Worm (Caenorhabditis elegans) whole organism, late embryonic: ENCODE measurements around the gene nlp-81.

ENCODE experiments used
- T23F11.4 ChIP-seq: fragments of 200-800 bp; sonication (Bioruptor generic); optimal IDR thresholded peaks from 2 replicates; lab custom pipeline; 2018; ENCODE audit warnings: mild to moderate bottlenecking, missing genetic modification characterization, missing compliant biosample characterization
- Y22D7AL.16 ChIP-seq: sonication (generic microtip); optimal IDR thresholded peaks from 2 replicates; lab custom pipeline; 2016; ENCODE audit warnings: missing genetic modification characterization, missing compliant biosample characterization
- ama-1 ChIP-seq: fragments of 150-350 bp; optimal IDR thresholded peaks from 2 replicates; lab custom pipeline; 2014
- ceh-45 ChIP-seq: fragments of 200-800 bp; sonication (Bioruptor generic); IDR thresholded peaks from 2 replicates; pipeline ENCODE4 v1.3.6; 2022; ENCODE audit warnings: missing genetic modification reagents, missing genetic modification characterization, missing compliant biosample characterization
- elt-2 ChIP-seq: sonication (generic microtip); optimal IDR thresholded peaks from 2 replicates; lab custom pipeline; 2016; ENCODE audit warnings: missing genetic modification reagents, missing genetic modification characterization, missing compliant biosample characterization
- hlh-13 ChIP-seq: fragments of 200-800 bp; sonication (Bioruptor generic); optimal IDR thresholded peaks from 2 replicates; lab custom pipeline; 2018; ENCODE audit warnings: mild to moderate bottlenecking, missing genetic modification characterization, missing compliant biosample characterization
- nfya-1 ChIP-seq: sonication (generic microtip); optimal IDR thresholded peaks from 2 replicates; lab custom pipeline; 2017; ENCODE audit warnings: missing genetic modification characterization, mild to moderate bottlenecking, missing compliant biosample characterization, antibody characterized with exemption, moderate library complexity
- nhr-11 ChIP-seq: fragments of 150-350 bp; optimal IDR thresholded peaks from 2 replicates; lab custom pipeline; 2014; ENCODE audit warnings: missing biosample characterization, missing genetic modification characterization
- pag-3 ChIP-seq: sonication (generic microtip); optimal IDR thresholded peaks from 2 replicates; lab custom pipeline; 2016; ENCODE audit warnings: missing compliant biosample characterization, missing genetic modification characterization, borderline replicate concordance
- pha-4 ChIP-seq: fragments of 150-350 bp; optimal IDR thresholded peaks from 2 replicates; lab custom pipeline; 2018; ENCODE audit warnings: missing biosample characterization, missing genetic modification reagents, missing genetic modification characterization
- pqm-1 ChIP-seq: sonication (generic microtip); optimal IDR thresholded peaks from 2 replicates; lab custom pipeline; 2016; ENCODE audit warnings: missing genetic modification characterization, missing compliant biosample characterization
- pros-1 ChIP-seq: fragments of 150-350 bp; optimal IDR thresholded peaks from 2 replicates; lab custom pipeline; 2014; ENCODE audit warnings: missing biosample characterization, missing genetic modification reagents, missing genetic modification characterization
- ref-2 ChIP-seq: sonication (generic microtip); optimal IDR thresholded peaks from 2 replicates; lab custom pipeline; 2016; ENCODE audit warnings: missing genetic modification characterization, missing compliant biosample characterization
- tbx-2 ChIP-seq: sonication (generic microtip); optimal IDR thresholded peaks from 2 replicates; lab custom pipeline; 2016; ENCODE audit warnings: missing genetic modification characterization, missing compliant biosample characterization

DNA sequence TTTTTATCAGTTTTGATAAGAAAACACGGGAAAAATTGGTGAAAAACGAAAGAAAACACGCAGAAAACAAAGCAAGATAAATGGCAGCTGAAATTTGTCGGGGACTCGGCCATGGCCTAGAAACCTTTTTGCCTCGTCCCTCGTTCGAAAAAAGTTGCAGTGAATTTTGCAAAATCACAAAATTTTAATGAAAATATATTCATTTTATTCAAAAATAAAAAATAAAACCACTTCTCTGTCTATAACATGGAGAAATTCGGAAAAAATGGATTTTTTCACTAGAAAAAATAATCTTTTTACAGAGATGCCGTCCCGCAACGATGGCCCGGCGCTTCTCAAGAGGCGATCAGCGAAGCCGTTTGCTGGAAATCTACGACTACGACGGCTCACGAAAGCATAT is 46.2 kb upstream of the nlp-81 start, which contains the start of gene Y67D8A.2:
- no peak for TF ChIP-seq nhr-11 (tag; lab: Kevin White, UChicago)
- TF ChIP-seq T23F11.4 (GFP tag; lab: Kevin White, UChicago) = no peak
- TF ChIP-seq elt-2 (tag; lab: Kevin White, UChicago) = no peak
- no peak for TF ChIP-seq nfya-1 (tag; lab: Kevin White, UChicago)
- no peak for TF ChIP-seq pag-3
- no peak for TF ChIP-seq ama-1
- TF ChIP-seq Y22D7AL.16 (tag; lab: Kevin White, UChicago) = no peak
- no peak for TF ChIP-seq hlh-13 (GFP tag; lab: Kevin White, UChicago)
- TF ChIP-seq ceh-45 (GFP tag; lab: Robert Waterston, UW) = no peak
- no peak for TF ChIP-seq pqm-1 (tag; lab: Kevin White, UChicago)
- no peak for TF ChIP-seq pros-1 (tag; lab: Kevin White, UChicago)
- TF ChIP-seq pha-4 (tag; lab: Kevin White, UChicago) = no peak
- TF ChIP-seq ref-2 (tag; lab: Kevin White, UChicago) = no peak
- no peak for TF ChIP-seq tbx-2 (tag; lab: Kevin White, UChicago)
